Worm (Caenorhabditis elegans): Measurements from ENCODE around the gene arrd-12.

ce11 chrII:13736906-13737305 lies 29.1 kb upstream of the arrd-12 start:
- TF ChIP-seq dao-5 (tag; optimal IDR thresholded peaks at IDR 0.05) (no peak), him-1 (tag; optimal IDR thresholded peaks at IDR 0.05) (no peak), W03F9.2 (tag; optimal IDR thresholded peaks at IDR 0.05) (no peak)
